Worm (Caenorhabditis elegans): ENCODE data around the gene F54C9.3.

DNA sequence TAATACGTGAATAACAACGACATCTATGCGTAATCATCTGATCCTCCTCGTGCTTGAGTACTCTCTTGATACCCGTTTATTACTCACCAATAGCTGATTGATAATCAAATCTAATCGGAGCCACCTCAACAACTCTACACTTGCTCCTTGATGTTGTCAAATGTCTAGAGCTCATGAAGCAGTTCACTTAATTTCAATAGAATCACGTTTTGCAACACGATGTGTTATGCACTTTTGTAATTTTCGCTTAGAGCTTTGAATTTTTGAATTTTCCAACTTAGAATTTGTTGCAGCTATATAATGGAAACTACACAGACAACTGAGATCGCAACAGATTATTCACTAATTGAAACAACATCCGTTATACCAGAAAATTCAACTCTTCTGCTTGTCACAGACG, 45.8 kb upstream of the F54C9.3 start, which contains the start of gene T22C8.1:
- TF ChIP-seq snpc-4 (tag; optimal IDR thresholded peaks at IDR 0.05) = no peak
- TF ChIP-seq unc-62 (GFP tag; optimal IDR thresholded peaks at IDR 0.05) = no peak
